Fruit fly (Drosophila melanogaster) whole organism, embryonic: ENCODE measurements around the gene CG8562.

Experiments
- Antp ChIP-seq: fragments of 200-800 bp; sonication (Bioruptor generic); optimal IDR thresholded peaks from 3 replicates; lab custom pipeline; 2016; ENCODE audit warnings: missing biosample characterization, missing genetic modification characterization
- Bgb ChIP-seq: fragments of 200-800 bp; sonication (Bioruptor generic); IDR thresholded peaks from 2 replicates; pipeline ENCODE4 v1.3.6; 2022; ENCODE audit warnings: missing biosample characterization, missing genetic modification characterization; ENCODE audit not compliant: partially characterized antibody
- CG10543 ChIP-seq: fragments of 200-800 bp; sonication (Bioruptor generic); optimal IDR thresholded peaks from 3 replicates; lab custom pipeline; 2017; ENCODE audit warnings: missing biosample characterization, mild to moderate bottlenecking, missing genetic modification characterization, moderate library complexity
- CG11085 ChIP-seq: fragments of 200-800 bp; sonication (Bioruptor generic); IDR thresholded peaks from 2 replicates; pipeline ENCODE4 v1.3.6; 2022; ENCODE audit warnings: missing biosample characterization, missing genetic modification characterization
- CG11723 ChIP-seq: fragments of 200-800 bp; sonication (Bioruptor generic); optimal IDR thresholded peaks from 2 replicates; lab custom pipeline; 2017; ENCODE audit warnings: missing biosample characterization, mild to moderate bottlenecking, missing genetic modification characterization
- CG12071 ChIP-seq: fragments of 200-800 bp; sonication (Bioruptor generic); optimal IDR thresholded peaks from 3 replicates; lab custom pipeline; 2018; ENCODE audit warnings: missing biosample characterization, mild to moderate bottlenecking, missing genetic modification characterization
- CG13287 ChIP-seq: fragments of 200-800 bp; sonication (Bioruptor generic); IDR thresholded peaks from 2 replicates; pipeline ENCODE4 v1.3.6; 2022; ENCODE audit warnings: missing biosample characterization, missing genetic modification characterization; ENCODE audit not compliant: partially characterized antibody
- CG15479 ChIP-seq: fragments of 200-800 bp; sonication (Bioruptor generic); optimal IDR thresholded peaks from 3 replicates; lab custom pipeline; 2019; ENCODE audit warnings: missing biosample characterization, mild to moderate bottlenecking, missing genetic modification characterization, moderate library complexity
- CG15696 ChIP-seq: fragments of 200-800 bp; sonication (Bioruptor generic); optimal IDR thresholded peaks from 2 replicates; lab custom pipeline; 2019; ENCODE audit warnings: missing biosample characterization, mild to moderate bottlenecking, missing genetic modification characterization, moderate library complexity
- CG16779 ChIP-seq: fragments of 200-800 bp; sonication (Bioruptor generic); IDR thresholded peaks from 2 replicates; pipeline ENCODE4 v1.3.6; 2022; ENCODE audit warnings: missing biosample characterization, missing genetic modification characterization
- CG17568 ChIP-seq: fragments of 200-800 bp; sonication (Bioruptor generic); optimal IDR thresholded peaks from 2 replicates; lab custom pipeline; 2018; ENCODE audit warnings: missing biosample characterization, mild to moderate bottlenecking, missing genetic modification characterization, moderate library complexity
- CG18599 ChIP-seq: fragments of 200-800 bp; sonication (Bioruptor generic); optimal IDR thresholded peaks from 3 replicates; lab custom pipeline; 2017; ENCODE audit warnings: missing biosample characterization, missing genetic modification characterization, mild to moderate bottlenecking, moderate library complexity, missing genetic modification reagents
- CG2129 ChIP-seq: fragments of 200-800 bp; sonication (Bioruptor generic); IDR thresholded peaks from 2 replicates; pipeline ENCODE4 v1.3.6; 2022; ENCODE audit warnings: missing biosample characterization, missing genetic modification characterization; ENCODE audit not compliant: partially characterized antibody
- CG2678 ChIP-seq: fragments of 200-800 bp; sonication (Bioruptor generic); optimal IDR thresholded peaks from 3 replicates; lab custom pipeline; 2019; ENCODE audit warnings: missing biosample characterization, mild to moderate bottlenecking, missing genetic modification characterization, moderate library complexity
- CG2889 ChIP-seq: fragments of 200-800 bp; sonication (Bioruptor generic); IDR thresholded peaks from 3 replicates; pipeline ENCODE4 v1.3.6; 2022; ENCODE audit warnings: missing biosample characterization, missing genetic modification characterization
- CG31224 ChIP-seq: fragments of 200-800 bp; sonication (Bioruptor generic); IDR thresholded peaks from 2 replicates; pipeline ENCODE4 v1.3.6; 2022; ENCODE audit warnings: missing biosample characterization, missing genetic modification characterization
- CG32532 ChIP-seq: fragments of 200-800 bp; sonication (Bioruptor generic); IDR thresholded peaks from 2 replicates; pipeline ENCODE4 v1.3.6; 2022; ENCODE audit warnings: missing biosample characterization, missing genetic modification characterization
- CG3995 ChIP-seq: fragments of 200-800 bp; sonication (Bioruptor generic); optimal IDR thresholded peaks from 3 replicates; lab custom pipeline; 2016; ENCODE audit warnings: missing biosample characterization, missing genetic modification characterization
- CG4854 ChIP-seq: fragments of 200-800 bp; sonication (Bioruptor generic); optimal IDR thresholded peaks from 2 replicates; lab custom pipeline; 2016; ENCODE audit warnings: missing biosample characterization, missing genetic modification characterization, inconsistent platforms
- CG8359 ChIP-seq: fragments of 200-800 bp; sonication (Bioruptor generic); optimal IDR thresholded peaks from 2 replicates; lab custom pipeline; 2017; ENCODE audit warnings: missing biosample characterization, mild to moderate bottlenecking, missing genetic modification characterization, borderline replicate concordance
- CG9215 ChIP-seq: fragments of 200-800 bp; sonication (Bioruptor generic); IDR thresholded peaks from 2 replicates; pipeline ENCODE4 v1.3.6; 2022; ENCODE audit warnings: missing biosample characterization, missing genetic modification characterization
- CHES-1-like ChIP-seq: fragments of 200-800 bp; sonication (Bioruptor generic); optimal IDR thresholded peaks from 2 replicates; lab custom pipeline; 2016; ENCODE audit warnings: missing biosample characterization, missing genetic modification characterization
- Elba2 ChIP-seq: fragments of 200-800 bp; sonication (Bioruptor generic); optimal IDR thresholded peaks from 3 replicates; lab custom pipeline; 2016; ENCODE audit warnings: missing biosample characterization, missing genetic modification characterization
- HLH3B ChIP-seq: fragments of 200-800 bp; sonication (Bioruptor generic); IDR thresholded peaks from 2 replicates; pipeline ENCODE4 v1.3.6; 2022; ENCODE audit warnings: missing biosample characterization, missing genetic modification characterization
- Max ChIP-seq: fragments of 200-800 bp; sonication (Bioruptor generic); optimal IDR thresholded peaks from 2 replicates; lab custom pipeline; 2016; ENCODE audit warnings: missing biosample characterization, mild to moderate bottlenecking, missing genetic modification characterization
- Rx ChIP-seq: fragments of 200-800 bp; sonication (Bioruptor generic); IDR thresholded peaks from 2 replicates; pipeline ENCODE4 v1.3.6; 2022; ENCODE audit warnings: missing biosample characterization, missing genetic modification characterization
- Six4 ChIP-seq: fragments of 200-800 bp; sonication (Bioruptor generic); optimal IDR thresholded peaks from 2 replicates; lab custom pipeline; 2016; ENCODE audit warnings: missing biosample characterization, missing genetic modification characterization
- Trl ChIP-seq, 3 experiments: fragments of >200 bp in 2 of 3; fragments of 200-800 bp in 1 of 3; sonication (Bioruptor generic) in 1 of 3; optimal IDR thresholded peaks; 2 replicates in 1 of 3; 3 replicates in 2 of 3; lab custom pipeline; 2016 to 2017; ENCODE audit warnings: missing biosample characterization in 1 of 3, missing genetic modification characterization in 1 of 3
- br ChIP-seq: fragments of >200 bp; optimal IDR thresholded peaks from 2 replicates; lab custom pipeline; 2017
- chif ChIP-seq, 2 experiments: fragments of 200-800 bp; sonication (Bioruptor generic); optimal IDR thresholded peaks; 3 replicates each; lab custom pipeline; 2016; ENCODE audit warnings: missing biosample characterization in 2 of 2, missing genetic modification characterization in 2 of 2
- crol ChIP-seq: fragments of 200-800 bp; sonication (Bioruptor generic); IDR thresholded peaks from 2 replicates; pipeline ENCODE4 v1.3.6; 2022; ENCODE audit warnings: missing biosample characterization, missing genetic modification characterization
- ems ChIP-seq: fragments of 200-800 bp; sonication (Bioruptor generic); optimal IDR thresholded peaks from 3 replicates; lab custom pipeline; 2016; ENCODE audit warnings: missing biosample characterization, missing genetic modification characterization
- eyg ChIP-seq: fragments of 200-800 bp; sonication (Bioruptor generic); optimal IDR thresholded peaks from 3 replicates; lab custom pipeline; 2016; ENCODE audit warnings: missing biosample characterization, missing genetic modification characterization
- gfzf ChIP-seq: fragments of 200-800 bp; sonication (Bioruptor generic); optimal IDR thresholded peaks from 2 replicates; lab custom pipeline; 2016; ENCODE audit warnings: missing biosample characterization, mild to moderate bottlenecking, missing genetic modification characterization, moderate library complexity
- gro ChIP-seq: fragments of 200-800 bp; sonication (Bioruptor generic); optimal IDR thresholded peaks from 2 replicates; lab custom pipeline; 2016; ENCODE audit warnings: missing biosample characterization, missing genetic modification characterization
- h ChIP-seq: fragments of >200 bp; optimal IDR thresholded peaks from 2 replicates; lab custom pipeline; 2017
- hbn ChIP-seq: fragments of 200-800 bp; sonication (Bioruptor generic); IDR thresholded peaks from 2 replicates; pipeline ENCODE4 v1.3.6; 2022; ENCODE audit warnings: missing biosample characterization, missing genetic modification characterization; ENCODE audit not compliant: partially characterized antibody
- jumu ChIP-seq: fragments of 200-800 bp; sonication (Bioruptor generic); optimal IDR thresholded peaks from 3 replicates; lab custom pipeline; 2016; ENCODE audit warnings: missing biosample characterization, missing genetic modification characterization
- lab ChIP-seq: fragments of 200-800 bp; sonication (Bioruptor generic); optimal IDR thresholded peaks from 3 replicates; lab custom pipeline; 2017; ENCODE audit warnings: missing biosample characterization, missing genetic modification characterization, mild to moderate bottlenecking, moderate library complexity, missing genetic modification reagents
- mirr ChIP-seq: fragments of 200-800 bp; sonication (Bioruptor generic); optimal IDR thresholded peaks from 3 replicates; lab custom pipeline; 2018; ENCODE audit warnings: missing biosample characterization, mild to moderate bottlenecking, missing genetic modification characterization
- odd ChIP-seq: fragments of 200-800 bp; sonication (Bioruptor generic); optimal IDR thresholded peaks from 2 replicates; lab custom pipeline; 2017; ENCODE audit warnings: missing biosample characterization, mild to moderate bottlenecking, missing genetic modification characterization
- onecut ChIP-seq: fragments of 200-800 bp; sonication (Bioruptor generic); IDR thresholded peaks from 2 replicates; pipeline ENCODE4 v1.3.6; 2022; ENCODE audit warnings: missing biosample characterization, missing genetic modification characterization
- pan ChIP-seq, 4 experiments: fragments of >200 bp in 3 of 4; fragments of 200-800 bp in 1 of 4; sonication (Bioruptor generic) in 1 of 4; optimal IDR thresholded peaks in 3 of 4; IDR thresholded peaks in 1 of 4; 2 replicates each; pipeline versions ENCODE4 v1.3.6 to Lab custom; 2017 to 2022; ENCODE audit warnings: missing biosample characterization in 2 of 4, missing genetic modification characterization in 2 of 4, mixed read lengths in 1 of 4
- repo ChIP-seq: fragments of 200-800 bp; sonication (Bioruptor generic); optimal IDR thresholded peaks from 2 replicates; lab custom pipeline; 2016; ENCODE audit warnings: missing biosample characterization, missing genetic modification characterization
- rib ChIP-seq: fragments of 200-800 bp; sonication (Bioruptor generic); IDR thresholded peaks from 2 replicates; pipeline ENCODE4 v1.3.6; 2022; ENCODE audit warnings: missing biosample characterization, missing genetic modification characterization
- row ChIP-seq: fragments of 200-800 bp; sonication (Bioruptor generic); IDR thresholded peaks from 3 replicates; pipeline ENCODE4 v1.3.6; 2022; ENCODE audit warnings: missing biosample characterization, missing genetic modification characterization
- schlank ChIP-seq: fragments of 200-800 bp; sonication (Bioruptor generic); optimal IDR thresholded peaks from 2 replicates; lab custom pipeline; 2018; ENCODE audit warnings: missing biosample characterization, mild to moderate bottlenecking, missing genetic modification characterization
- trem ChIP-seq: fragments of 200-800 bp; optimal IDR thresholded peaks from 3 replicates; lab custom pipeline; 2019; ENCODE audit warnings: missing biosample characterization, mild to moderate bottlenecking, missing genetic modification characterization, moderate library complexity
- ttk ChIP-seq: fragments of 200-800 bp; sonication (Bioruptor generic); IDR thresholded peaks from 2 replicates; pipeline ENCODE4 v2.1.2; 2022; ENCODE audit warnings: missing biosample characterization, missing genetic modification characterization
- usp ChIP-seq: fragments of >200 bp; optimal IDR thresholded peaks from 2 replicates; lab custom pipeline; 2017; ENCODE audit warnings: missing biosample characterization, missing genetic modification characterization
- zen2 ChIP-seq: fragments of 200-800 bp; sonication (Bioruptor generic); IDR thresholded peaks from 3 replicates; pipeline ENCODE4 v1.3.6; 2022; ENCODE audit warnings: missing biosample characterization, missing genetic modification characterization; ENCODE audit not compliant: partially characterized antibody

Gene CG8562

dm6 chr3L:7360324-7360852 lies 37.7 kb upstream of the CG8562 start, which contains the start of gene Sec63 (continued):
- TF ChIP-seq chif (GFP tag; optimal IDR thresholded peaks at IDR 0.05; lab: Kevin White, UChicago) (no peak), Elba2 (GFP tag; lab: Kevin White, UChicago) (no peak), br (no peak), zen2 (peak; percentile 62; the same call in 2 of the 3 replicates), ttk (GFP tag; lab: Robert Waterston, UW) (0 out of 2 replicates have a peak, but pooled peaks have one; percentile 29), CG4854 (GFP tag; lab: Kevin White, UChicago) (no peak), hbn (GFP tag; lab: Robert Waterston, UW) (peak; percentile 72), onecut (0 out of 2 replicates have a peak, but pooled peaks have one; percentile 5), gfzf (GFP tag; lab: Kevin White, UChicago) (peak; percentile 13), CG15696 (tag; lab: Kevin White, UChicago) (peak; percentile 30), CG3995 (GFP tag; lab: Kevin White, UChicago) (peak; percentile 27), HLH3B (GFP tag; lab: Robert Waterston, UW) (peak; percentile 43; the same call in 1 of the 2 replicates), CG13287 (peak; percentile 89), CG10543 (GFP tag; lab: Kevin White, UChicago) (peak; percentile 7), trem (tag; lab: Kevin White, UChicago) (peak; percentile 65), CG12071 (GFP tag; lab: Kevin White, UChicago) (no peak), eyg (GFP tag; lab: Kevin White, UChicago) (no peak), usp (no peak), Bgb (peak; percentile 93), ems (peak; percentile 24), CG11085 (peak; percentile 22; the same call in 1 of the 2 replicates), mirr (GFP tag; lab: Kevin White, UChicago) (no peak), CHES-1-like (GFP tag; lab: Kevin White, UChicago) (peak; percentile 45), CG18599 (GFP tag; lab: Kevin White, UChicago) (peak; percentile 62), Trl (optimal IDR thresholded peaks at IDR 0.05; lab: Kevin White, UChicago) (no peak), Trl (GFP tag; optimal IDR thresholded peaks at IDR 0.05; lab: Kevin White, UChicago) (no peak), Six4 (GFP tag; lab: Kevin White, UChicago) (no peak), row (GFP tag; lab: Robert Waterston, UW) (peak; percentile 80), pan (optimal IDR thresholded peaks at IDR 0.05; lab: Kevin White, UChicago) (no peak), pan (GFP tag; optimal IDR thresholded peaks at IDR 0.05 in 1 of 2, IDR thresholded peaks at IDR 0.05 in 1 of 2) (peak in 1 of 2 experiments; percentile 54), CG2889 (GFP tag; lab: Robert Waterston, UW) (no peak), CG31224 (no peak), lab (GFP tag; lab: Kevin White, UChicago) (peak; percentile 50), Antp (GFP tag; lab: Kevin White, UChicago) (peak; percentile 35), gro (GFP tag; lab: Kevin White, UChicago) (peak; percentile 76), Max (GFP tag; lab: Kevin White, UChicago) (peak; percentile 58), jumu (GFP tag; lab: Kevin White, UChicago) (peak; percentile 39), h (lab: Kevin White, UChicago) (no peak)

DNA sequence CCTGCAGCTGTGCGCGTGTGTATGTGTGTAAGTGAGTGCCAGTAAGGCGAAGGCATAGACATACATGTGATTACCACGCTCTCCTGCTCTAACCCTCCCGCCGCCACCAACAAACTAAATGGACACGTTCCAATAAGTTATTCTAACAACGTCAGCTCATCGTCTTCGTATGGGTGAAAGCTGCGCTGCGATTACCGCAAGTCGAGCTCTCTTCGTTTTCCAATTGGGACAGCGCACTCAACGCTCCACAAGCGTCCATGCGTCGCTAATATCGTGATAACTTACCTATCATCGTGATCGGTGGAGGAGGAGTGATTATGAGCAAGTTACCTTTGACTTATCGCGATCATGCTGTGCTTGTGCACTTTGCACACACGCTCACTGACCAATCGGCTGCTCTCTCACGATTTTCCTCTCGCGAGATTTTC lies 37.0 kb upstream of the CG8562 start:
- TF ChIP-seq CG32532 (no peak), CG2129 (no peak), schlank (tag; lab: Kevin White, UChicago) (no peak), CG2678 (tag; lab: Kevin White, UChicago) (peak; percentile 46), odd (no peak), CG11723 (no peak), CG15479 (GFP tag; lab: Kevin White, UChicago) (no peak), crol (GFP tag; lab: Robert Waterston, UW) (peak; percentile 91), repo (GFP tag; lab: Kevin White, UChicago) (no peak), CG9215 (no peak), rib (GFP tag; lab: Robert Waterston, UW) (0 out of 2 replicates have a peak, but pooled peaks have one; percentile 16), CG17568 (GFP tag; lab: Kevin White, UChicago) (no peak), CG16779 (GFP tag; lab: Robert Waterston, UW) (no peak), CG8359 (GFP tag; lab: Kevin White, UChicago) (no peak), Rx (no peak)
